Worm (Caenorhabditis elegans) whole organism, late embryonic: ENCODE results near the gene clec-129.

ENCODE experiments used
- Y22D7AL.16 ChIP-seq: sonication (generic microtip); optimal IDR thresholded peaks from 2 replicates; lab custom pipeline; 2016; ENCODE audit warnings: missing genetic modification characterization, missing compliant biosample characterization
- ceh-34 ChIP-seq: sonication (generic microtip); optimal IDR thresholded peaks from 2 replicates; lab custom pipeline; 2016; ENCODE audit warnings: mild to moderate bottlenecking, missing genetic modification characterization, missing compliant biosample characterization
- pag-3 ChIP-seq: sonication (generic microtip); optimal IDR thresholded peaks from 2 replicates; lab custom pipeline; 2016; ENCODE audit warnings: missing compliant biosample characterization, missing genetic modification characterization, borderline replicate concordance
- sox-2 ChIP-seq: fragments of 200-800 bp; sonication (Bioruptor generic); IDR thresholded peaks from 2 replicates; pipeline ENCODE4 v1.3.6; 2022; ENCODE audit warnings: missing genetic modification reagents, missing genetic modification characterization, missing compliant biosample characterization

DNA sequence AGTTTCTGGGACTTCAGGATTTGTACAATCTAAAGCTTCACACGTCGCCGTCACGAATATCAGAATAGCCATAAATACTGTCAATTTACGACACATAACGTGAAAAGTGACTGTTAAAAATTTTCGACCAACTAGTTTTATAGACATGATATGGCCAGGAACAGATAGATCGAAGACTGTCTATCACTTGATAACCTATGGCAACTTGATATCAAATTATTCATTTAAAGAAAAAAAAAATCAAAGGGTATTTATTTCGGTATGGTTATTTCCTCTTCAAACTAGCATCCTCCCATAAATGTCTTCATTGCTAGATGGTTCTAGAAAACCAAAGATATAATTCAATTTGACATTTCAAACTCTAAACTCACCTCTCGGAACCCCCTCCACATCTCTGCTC lies 8.9 kb upstream of the clec-129 start, which contains the start of gene W10G11.3:
- TF ChIP-seq pag-3 (no peak), Y22D7AL.16 (tag; lab: Kevin White, UChicago) (no peak), ceh-34 (tag; lab: Kevin White, UChicago) (no peak), sox-2 (GFP tag; lab: Robert Waterston, UW) (no peak)
